Worm (Caenorhabditis elegans) whole organism, L1 larva: ENCODE data around the gene prp-40.
A peak's percentile ranks its signal among the peaks of the same experiment; 100 is the strongest.

ENCODE experiments used
- C04F5.9 ChIP-seq: sonication (generic microtip); optimal IDR thresholded peaks from 2 replicates; lab custom pipeline; 2016; ENCODE audit warnings: missing genetic modification characterization, missing compliant biosample characterization
- C16A3.4 ChIP-seq: fragments of 150-350 bp; optimal IDR thresholded peaks from 2 replicates; lab custom pipeline; 2014; ENCODE audit warnings: missing biosample characterization, missing genetic modification characterization
- C34B4.2 ChIP-seq: sonication (generic microtip); optimal IDR thresholded peaks from 2 replicates; lab custom pipeline; 2017; ENCODE audit warnings: mild to moderate bottlenecking, missing genetic modification characterization, missing compliant biosample characterization
- aha-1 ChIP-seq: fragments of 150-350 bp; optimal IDR thresholded peaks from 2 replicates; lab custom pipeline; 2014; ENCODE audit warnings: missing biosample characterization, missing genetic modification characterization
- aly-2 ChIP-seq: fragments of 150-350 bp; optimal IDR thresholded peaks from 2 replicates; lab custom pipeline; 2014; ENCODE audit warnings: missing biosample characterization, missing genetic modification characterization
- blmp-1 ChIP-seq: fragments of 150-350 bp; optimal IDR thresholded peaks from 2 replicates; lab custom pipeline; 2014; ENCODE audit warnings: missing biosample characterization, missing genetic modification characterization
- ceh-63 ChIP-seq: fragments of 200-800 bp; sonication (Bioruptor generic); optimal IDR thresholded peaks from 2 replicates; lab custom pipeline; 2018; ENCODE audit warnings: mild to moderate bottlenecking, missing genetic modification characterization, missing compliant biosample characterization
- ceh-8 ChIP-seq: fragments of 200-800 bp; sonication (Bioruptor generic); optimal IDR thresholded peaks from 2 replicates; lab custom pipeline; 2018; ENCODE audit warnings: mild to moderate bottlenecking, missing genetic modification characterization, moderate library complexity, missing compliant biosample characterization
- ceh-82 ChIP-seq, 3 experiments: fragments of 150-350 bp in 1 of 3; sonication (generic microtip) in 2 of 3; optimal IDR thresholded peaks; 2 replicates each; lab custom pipeline; 2014 to 2017; ENCODE audit warnings: missing biosample characterization in 3 of 3, missing genetic modification characterization in 3 of 3
- ceh-90 ChIP-seq: sonication (generic microtip); optimal IDR thresholded peaks from 2 replicates; lab custom pipeline; 2016; ENCODE audit warnings: missing genetic modification characterization, missing compliant biosample characterization
- ces-1 ChIP-seq: fragments of 150-350 bp; optimal IDR thresholded peaks from 2 replicates; lab custom pipeline; 2014; ENCODE audit warnings: missing biosample characterization, missing genetic modification reagents, missing genetic modification characterization
- dpl-1 ChIP-seq, 3 experiments: fragments of 150-350 bp in 2 of 3; sonication (generic microtip) in 1 of 3; optimal IDR thresholded peaks; 2 replicates each; lab custom pipeline; 2014 to 2017; ENCODE audit warnings: missing biosample characterization in 3 of 3, missing genetic modification characterization in 3 of 3, missing genetic modification reagents in 3 of 3
- dsc-1 ChIP-seq: sonication (generic microtip); optimal IDR thresholded peaks from 2 replicates; lab custom pipeline; 2016; ENCODE audit warnings: mild to moderate bottlenecking, missing genetic modification characterization, missing compliant biosample characterization
- efl-1 ChIP-seq, 4 experiments: fragments of 150-350 bp; optimal IDR thresholded peaks in 3 of 4; peaks in 1 of 4; 1 replicate in 1 of 4; 2 replicates in 3 of 4; lab custom pipeline; 2014; ENCODE audit warnings: missing biosample characterization in 2 of 4, missing genetic modification characterization in 2 of 4, missing genetic modification reagents in 2 of 4
- egl-13 ChIP-seq: sonication (generic microtip); optimal IDR thresholded peaks from 2 replicates; lab custom pipeline; 2016; ENCODE audit warnings: missing genotype, missing genetic modification reagents, missing genetic modification characterization, missing compliant biosample characterization
- egl-27 ChIP-seq, 2 experiments: fragments of 150-350 bp in 1 of 2; sonication (generic microtip); optimal IDR thresholded peaks; 3 replicates each; lab custom pipeline; 2017 to 2018; ENCODE audit warnings: missing biosample characterization in 2 of 2, missing genetic modification characterization in 2 of 2, missing genetic modification reagents in 2 of 2
- elt-2 ChIP-seq: sonication (generic microtip); optimal IDR thresholded peaks from 2 replicates; lab custom pipeline; 2016; ENCODE audit warnings: missing genetic modification characterization, mild to moderate bottlenecking, inconsistent platforms, missing compliant biosample characterization, missing genetic modification reagents
- elt-3 ChIP-seq, 6 experiments: fragments of 150-350 bp in 1 of 6; sonication (generic microtip); optimal IDR thresholded peaks; 2 replicates each; lab custom pipeline; 2017 to 2018; ENCODE audit warnings: missing biosample characterization in 6 of 6, missing genetic modification characterization in 6 of 6, inconsistent platforms in 1 of 6
- fos-1 ChIP-seq: fragments of 150-350 bp; optimal IDR thresholded peaks from 2 replicates; lab custom pipeline; 2014; ENCODE audit warnings: missing biosample characterization, missing genetic modification characterization
- grh-1 ChIP-seq: fragments of 200-800 bp; sonication (Bioruptor generic); IDR thresholded peaks from 2 replicates; pipeline ENCODE4 v1.3.6; 2022; ENCODE audit warnings: missing genetic modification reagents, missing genetic modification characterization, missing compliant biosample characterization
- hlh-17 ChIP-seq: fragments of 200-800 bp; sonication (Bioruptor generic); optimal IDR thresholded peaks from 2 replicates; lab custom pipeline; 2018; ENCODE audit warnings: missing genetic modification characterization, mild to moderate bottlenecking, missing compliant biosample characterization, moderate library complexity, borderline replicate concordance
- hpl-2 ChIP-seq: fragments of 150-350 bp; optimal IDR thresholded peaks from 2 replicates; lab custom pipeline; 2014; ENCODE audit warnings: missing biosample characterization, missing genetic modification reagents, missing genetic modification characterization
- jun-1 ChIP-seq: fragments of 150-350 bp; optimal IDR thresholded peaks from 2 replicates; lab custom pipeline; 2014; ENCODE audit warnings: missing biosample characterization, missing genetic modification reagents, missing genetic modification characterization
- lin-13 ChIP-seq: fragments of 150-350 bp; optimal IDR thresholded peaks from 2 replicates; lab custom pipeline; 2014; ENCODE audit warnings: missing biosample characterization, missing genetic modification reagents, missing genetic modification characterization
- lin-14 ChIP-seq: fragments of 200-800 bp; sonication (Bioruptor generic); optimal IDR thresholded peaks from 2 replicates; lab custom pipeline; 2018; ENCODE audit warnings: mild to moderate bottlenecking, missing genetic modification characterization, moderate library complexity, missing compliant biosample characterization
- lsy-2 ChIP-seq, 2 experiments: fragments of 150-350 bp; optimal IDR thresholded peaks; 2 replicates each; lab custom pipeline; 2014; ENCODE audit warnings: missing biosample characterization in 2 of 2, missing genetic modification characterization in 2 of 2
- mdl-1 ChIP-seq, 2 experiments: fragments of 150-350 bp; optimal IDR thresholded peaks; 2 replicates each; lab custom pipeline; 2014 to 2017; ENCODE audit warnings: missing biosample characterization in 2 of 2, missing genetic modification characterization in 2 of 2, inconsistent platforms in 1 of 2
- nhr-28 ChIP-seq: fragments of 150-350 bp; optimal IDR thresholded peaks from 2 replicates; lab custom pipeline; 2014; ENCODE audit warnings: missing biosample characterization, missing genetic modification characterization
- nhr-76 ChIP-seq: sonication (generic microtip); optimal IDR thresholded peaks from 2 replicates; lab custom pipeline; 2017; ENCODE audit warnings: missing biosample characterization, missing genetic modification characterization
- nhr-77 ChIP-seq: fragments of 150-350 bp; optimal IDR thresholded peaks from 2 replicates; lab custom pipeline; 2014; ENCODE audit warnings: missing biosample characterization, missing genetic modification characterization
- nhr-84 ChIP-seq: sonication (generic microtip); optimal IDR thresholded peaks from 2 replicates; lab custom pipeline; 2017; ENCODE audit warnings: missing biosample characterization, missing genetic modification characterization
- nhr-90 ChIP-seq: sonication (generic microtip); optimal IDR thresholded peaks from 2 replicates; lab custom pipeline; 2016; ENCODE audit warnings: mild to moderate bottlenecking, missing genetic modification characterization, missing compliant biosample characterization; ENCODE audit not compliant: poor library complexity
- pag-3 ChIP-seq: sonication (generic microtip); optimal IDR thresholded peaks from 2 replicates; lab custom pipeline; 2017; ENCODE audit warnings: missing genetic modification characterization, mild to moderate bottlenecking, missing compliant biosample characterization, antibody characterized with exemption, borderline replicate concordance; ENCODE audit not compliant: insufficient read depth
- pqm-1 ChIP-seq: sonication (generic microtip); optimal IDR thresholded peaks from 3 replicates; lab custom pipeline; 2017; ENCODE audit warnings: missing biosample characterization, missing genetic modification characterization
- rnt-1 ChIP-seq: sonication (generic microtip); optimal IDR thresholded peaks from 2 replicates; lab custom pipeline; 2016; ENCODE audit warnings: mild to moderate bottlenecking, missing genetic modification characterization, moderate library complexity, missing compliant biosample characterization
- sptf-1 ChIP-seq: fragments of 150-350 bp; optimal IDR thresholded peaks from 2 replicates; lab custom pipeline; 2014; ENCODE audit warnings: missing biosample characterization, missing genetic modification characterization
- sup-37 ChIP-seq: fragments of 200-800 bp; sonication (Bioruptor generic); optimal IDR thresholded peaks from 2 replicates; lab custom pipeline; 2018; ENCODE audit warnings: mild to moderate bottlenecking, missing genetic modification characterization, missing compliant biosample characterization
- swsn-7 ChIP-seq: sonication (generic microtip); optimal IDR thresholded peaks from 2 replicates; lab custom pipeline; 2016; ENCODE audit warnings: missing genetic modification characterization, missing compliant biosample characterization
- tbx-2 ChIP-seq: sonication (generic microtip); optimal IDR thresholded peaks from 2 replicates; lab custom pipeline; 2016; ENCODE audit warnings: missing genetic modification characterization, missing compliant biosample characterization
- tlp-1 ChIP-seq: fragments of 150-350 bp; optimal IDR thresholded peaks from 2 replicates; lab custom pipeline; 2014; ENCODE audit warnings: missing biosample characterization, missing genetic modification characterization
- unc-130 ChIP-seq: fragments of 150-350 bp; optimal IDR thresholded peaks from 2 replicates; lab custom pipeline; 2017; ENCODE audit warnings: missing biosample characterization, missing genetic modification characterization, inconsistent platforms
- unc-30 ChIP-seq: sonication (generic microtip); optimal IDR thresholded peaks from 2 replicates; lab custom pipeline; 2017; ENCODE audit warnings: missing biosample characterization, missing genetic modification characterization
- unc-62 ChIP-seq: fragments of 150-350 bp; optimal IDR thresholded peaks from 2 replicates; lab custom pipeline; 2014; ENCODE audit warnings: missing biosample characterization, missing genetic modification reagents, missing genetic modification characterization
- unc-86 ChIP-seq: sonication (generic microtip); optimal IDR thresholded peaks from 2 replicates; lab custom pipeline; 2016; ENCODE audit warnings: missing genetic modification characterization, missing compliant biosample characterization
- unc-98 ChIP-seq: fragments of 200-800 bp; sonication (Bioruptor generic); IDR thresholded peaks from 2 replicates; pipeline ENCODE4 v1.3.6; 2022; ENCODE audit warnings: missing genetic modification characterization, missing compliant biosample characterization
- zip-4 ChIP-seq: fragments of 200-800 bp; sonication (Bioruptor generic); optimal IDR thresholded peaks from 2 replicates; lab custom pipeline; 2018; ENCODE audit warnings: mild to moderate bottlenecking, missing genetic modification characterization, moderate library complexity, missing compliant biosample characterization
- ztf-11 ChIP-seq, 2 experiments: sonication (generic microtip); optimal IDR thresholded peaks; 2 replicates each; lab custom pipeline; 2016 to 2017; ENCODE audit warnings: missing genetic modification characterization in 2 of 2, missing biosample characterization in 1 of 2, missing compliant biosample characterization in 1 of 2

The prp-40 gene

DNA sequence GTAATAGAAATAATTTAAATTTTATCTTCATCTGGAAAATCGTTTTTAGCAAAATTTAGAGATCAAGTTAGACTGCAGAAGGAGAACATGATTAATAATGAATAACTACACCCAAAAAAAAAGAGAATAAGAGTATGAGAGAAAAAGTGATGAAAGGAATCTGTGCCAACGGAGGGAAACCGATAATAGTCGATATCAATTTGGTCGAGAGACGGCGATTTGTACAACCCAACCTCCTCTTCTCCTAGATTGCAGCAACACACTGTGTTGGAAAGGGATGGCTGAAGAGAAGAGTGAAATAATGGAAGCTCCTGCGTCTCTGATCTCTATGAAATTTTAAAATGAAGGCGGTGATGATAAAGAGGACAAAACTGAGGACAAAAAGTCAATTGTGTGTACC, 47.4 kb upstream of the prp-40 start:
- no peak for TF ChIP-seq rnt-1 (tag; lab: Kevin White, UChicago)
- TF ChIP-seq efl-1 (optimal IDR thresholded peaks at IDR 0.05; lab: Kevin White, UChicago), result no peak
- TF ChIP-seq efl-1 (GFP tag; optimal IDR thresholded peaks at IDR 0.05 in 1 of 2; lab: Kevin White, UChicago), result peak in 1 of 2 experiments; percentile 56
- TF ChIP-seq zip-4 (GFP tag; lab: Kevin White, UChicago), result no peak
- TF ChIP-seq nhr-77 (tag; lab: Kevin White, UChicago), result no peak
- no peak for TF ChIP-seq ces-1 (GFP tag; lab: Kevin White, UChicago)
- TF ChIP-seq jun-1, result peak; percentile 16
- no peak for TF ChIP-seq nhr-90
- no peak for TF ChIP-seq C04F5.9
- peak; percentile 23 for TF ChIP-seq lin-14 (GFP tag; lab: Kevin White, UChicago)
- no peak for TF ChIP-seq mdl-1 (tag; optimal IDR thresholded peaks at IDR 0.05; lab: Kevin White, UChicago)
- peak; percentile 60 for TF ChIP-seq pqm-1 (tag; lab: Kevin White, UChicago)
- TF ChIP-seq tbx-2 (tag; lab: Kevin White, UChicago), result no peak
- TF ChIP-seq fos-1 (tag; lab: Kevin White, UChicago), result no peak
- no peak for TF ChIP-seq egl-13
- no peak for TF ChIP-seq tlp-1 (tag; lab: Kevin White, UChicago)
- no peak for TF ChIP-seq lsy-2 (tag; optimal IDR thresholded peaks at IDR 0.05; lab: Kevin White, UChicago)
- TF ChIP-seq aly-2, result no peak
- peak; percentile 16 for TF ChIP-seq blmp-1 (tag; lab: Kevin White, UChicago)
- TF ChIP-seq nhr-84 (tag; lab: Kevin White, UChicago), result no peak
- no peak for TF ChIP-seq nhr-76 (tag; lab: Kevin White, UChicago)
- peak in 1 of 6 experiments; percentile 26 for TF ChIP-seq elt-3 (tag; optimal IDR thresholded peaks at IDR 0.05; lab: Kevin White, UChicago)
- no peak for TF ChIP-seq lin-13
- TF ChIP-seq swsn-7 (tag; lab: Kevin White, UChicago), result no peak
- no peak for TF ChIP-seq elt-2 (tag; lab: Kevin White, UChicago)
- no peak for TF ChIP-seq C16A3.4

DNA sequence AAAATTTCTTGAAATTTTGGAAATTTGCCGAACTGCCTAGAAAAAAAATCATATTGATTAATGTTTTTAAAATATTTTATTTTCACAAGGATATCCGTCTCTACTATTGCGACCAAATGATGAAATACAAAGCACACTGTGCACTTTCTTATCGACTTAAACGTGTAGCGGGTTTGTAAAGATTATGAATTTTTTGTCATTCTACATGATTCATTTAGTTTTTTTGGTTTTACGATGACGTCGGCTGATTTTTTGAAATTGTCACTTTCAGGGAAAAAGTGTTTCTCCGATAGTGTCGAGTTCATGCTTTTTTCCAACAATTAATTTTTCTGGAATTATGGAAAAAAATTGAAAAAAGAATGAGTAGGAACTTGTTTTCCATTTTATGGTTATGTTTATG, 45.3 kb upstream of the prp-40 start:
- no peak for TF ChIP-seq C34B4.2 (tag; lab: Kevin White, UChicago)
- no peak for TF ChIP-seq hpl-2 (GFP tag; lab: Kevin White, UChicago)
- TF ChIP-seq ceh-8 (GFP tag; lab: Kevin White, UChicago), result no peak
- no peak for TF ChIP-seq unc-130 (tag; lab: Kevin White, UChicago)
- TF ChIP-seq tlp-1 (tag; lab: Kevin White, UChicago), result no peak
- TF ChIP-seq lin-14 (GFP tag; lab: Kevin White, UChicago), result no peak
- no peak for TF ChIP-seq fos-1 (tag; lab: Kevin White, UChicago)
- TF ChIP-seq, all 84 proteins: peak for 0

DNA sequence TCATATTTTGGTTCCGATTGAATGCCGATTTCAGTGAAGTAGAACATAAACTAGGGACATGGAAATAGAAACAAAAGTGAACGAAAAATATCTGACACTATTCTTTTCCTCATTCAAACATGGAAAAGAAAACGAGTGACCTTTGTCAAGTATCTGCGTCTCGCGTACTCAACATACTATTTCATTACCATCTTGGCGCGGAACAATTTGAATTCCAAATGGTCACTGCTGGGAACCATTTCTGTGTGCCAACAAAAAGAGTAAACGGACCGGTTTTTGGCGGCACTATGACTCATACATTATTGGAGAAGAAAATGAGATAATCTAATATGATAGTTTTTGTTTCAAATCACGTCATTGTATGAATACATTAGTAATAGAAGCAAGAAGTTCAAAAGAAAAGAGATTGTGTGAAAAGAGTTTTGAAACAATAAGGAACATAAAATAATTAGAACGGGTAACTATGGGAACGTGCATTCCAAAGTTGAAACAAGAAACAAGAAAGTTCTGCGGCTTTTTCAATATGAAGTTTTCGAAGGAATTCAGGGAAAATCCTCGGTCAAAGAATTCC, 39.4 kb upstream of the prp-40 start:
- TF ChIP-seq C04F5.9, result no peak
- no peak for TF ChIP-seq ceh-82 (tag; optimal IDR thresholded peaks at IDR 0.05; lab: Kevin White, UChicago)
- TF ChIP-seq unc-30 (tag; lab: Kevin White, UChicago), result no peak
- no peak for TF ChIP-seq tlp-1 (tag; lab: Kevin White, UChicago)
- no peak for TF ChIP-seq nhr-84 (tag; lab: Kevin White, UChicago)
- no peak for TF ChIP-seq pag-3
- no peak for TF ChIP-seq unc-98
- no peak for TF ChIP-seq jun-1
- no peak for TF ChIP-seq egl-13
- TF ChIP-seq pqm-1 (tag; lab: Kevin White, UChicago), result no peak
- TF ChIP-seq ztf-11 (tag; optimal IDR thresholded peaks at IDR 0.05; lab: Kevin White, UChicago), result no peak
- TF ChIP-seq dsc-1 (tag; lab: Kevin White, UChicago), result no peak
- no peak for TF ChIP-seq elt-2 (tag; lab: Kevin White, UChicago)
- no peak for TF ChIP-seq sup-37 (GFP tag; lab: Kevin White, UChicago)
- no peak for TF ChIP-seq nhr-90
- TF ChIP-seq dpl-1 (GFP tag; optimal IDR thresholded peaks at IDR 0.05; lab: Kevin White, UChicago), result peak in 1 of 3 experiments; percentile 3
- no peak for TF ChIP-seq grh-1 (GFP tag; lab: Robert Waterston, UW)
- no peak for TF ChIP-seq elt-3 (tag; optimal IDR thresholded peaks at IDR 0.05; lab: Kevin White, UChicago)
- no peak for TF ChIP-seq hlh-17 (GFP tag; lab: Kevin White, UChicago)
- TF ChIP-seq egl-27 (tag; optimal IDR thresholded peaks at IDR 0.05; lab: Kevin White, UChicago), result no peak
- no peak for TF ChIP-seq ceh-90 (tag; lab: Kevin White, UChicago)
- TF ChIP-seq ceh-63 (GFP tag; lab: Kevin White, UChicago), result no peak
- TF ChIP-seq aha-1 (tag; lab: Kevin White, UChicago), result no peak
- TF ChIP-seq C16A3.4, result no peak
- TF ChIP-seq unc-62 (GFP tag; lab: Kevin White, UChicago), result no peak
- no peak for TF ChIP-seq sptf-1 (tag; lab: Kevin White, UChicago)
- no peak for TF ChIP-seq unc-86 (tag; lab: Kevin White, UChicago)
- no peak for TF ChIP-seq nhr-28 (tag; lab: Kevin White, UChicago)
